Fruit fly (Drosophila melanogaster): ENCODE results near the gene CG12531.

Gene CG12531

dm6 chrX:19748565-19748964, 29.8 kb downstream of the CG12531 start (continued):
- no peak for TF ChIP-seq CG9437 (GFP tag; optimal IDR thresholded peaks at IDR 0.05)
- TF ChIP-seq CG12236 (GFP tag; optimal IDR thresholded peaks at IDR 0.05) = no peak
- peak; percentile 19 for TF ChIP-seq lilli (GFP tag; optimal IDR thresholded peaks at IDR 0.05)
- TF ChIP-seq Med (GFP tag) = peak; percentile 83
- TF ChIP-seq CG9876 (GFP tag; optimal IDR thresholded peaks at IDR 0.05) = no peak
- peak; percentile 26 for TF ChIP-seq lab (GFP tag; optimal IDR thresholded peaks at IDR 0.05)
- TF ChIP-seq Rx (GFP tag; IDR thresholded peaks at IDR 0.05) = no peak
- 0 out of 2 replicates have a peak, but pooled peaks have one; percentile 41 for TF ChIP-seq bbx (GFP tag; IDR thresholded peaks at IDR 0.05; ENCODE audit: partially characterized antibody)
- no peak for TF ChIP-seq Nf-YB (GFP tag; optimal IDR thresholded peaks at IDR 0.05)
- no peak for TF ChIP-seq gce (GFP tag; IDR thresholded peaks at IDR 0.05)
- TF ChIP-seq sisA (GFP tag; IDR thresholded peaks at IDR 0.05) = no peak
- no peak for TF ChIP-seq nom (GFP tag; optimal IDR thresholded peaks at IDR 0.05)
- peak; percentile 29 for TF ChIP-seq gfzf (GFP tag; optimal IDR thresholded peaks at IDR 0.05)
- no peak for TF ChIP-seq CG7987 (GFP tag; optimal IDR thresholded peaks at IDR 0.05)
- TF ChIP-seq Oli (tag; optimal IDR thresholded peaks at IDR 0.05) = no peak
- no peak for TF ChIP-seq CG13424 (tag; optimal IDR thresholded peaks at IDR 0.05)
- TF ChIP-seq Hr51 (GFP tag; optimal IDR thresholded peaks at IDR 0.05) = no peak
- TF ChIP-seq maf-S (GFP tag; optimal IDR thresholded peaks at IDR 0.05) = no peak
- no peak for TF ChIP-seq Sox100B (GFP tag; optimal IDR thresholded peaks at IDR 0.05)
- TF ChIP-seq CG42726 (GFP tag; IDR thresholded peaks at IDR 0.05; ENCODE audit: partially characterized antibody) = no peak
- no peak for TF ChIP-seq CG2678 (tag; optimal IDR thresholded peaks at IDR 0.05)
- TF ChIP-seq CG13624 (GFP tag; optimal IDR thresholded peaks at IDR 0.05) = peak; percentile 11
- no peak for TF ChIP-seq CG10209 (GFP tag; optimal IDR thresholded peaks at IDR 0.05)
- TF ChIP-seq aop (GFP tag; IDR thresholded peaks at IDR 0.05) = no peak
- TF ChIP-seq Drgx (GFP tag; IDR thresholded peaks at IDR 0.05) = no peak
- no peak for TF ChIP-seq CG17328 (GFP tag; IDR thresholded peaks at IDR 0.05)
- no peak for TF ChIP-seq caup (GFP tag; optimal IDR thresholded peaks at IDR 0.05; ENCODE audit: severe bottlenecking)
- TF ChIP-seq CG2199 (GFP tag; IDR thresholded peaks at IDR 0.05) = no peak
- TF ChIP-seq crol (GFP tag; IDR thresholded peaks at IDR 0.05) = no peak
- peak; percentile 79 for TF ChIP-seq hkb (optimal IDR thresholded peaks at IDR 0.05)
- TF ChIP-seq hkb (GFP tag; IDR thresholded peaks at IDR 0.05) = no peak
- TF ChIP-seq Hmr (GFP tag; optimal IDR thresholded peaks at IDR 0.05) = peak; percentile 16
- peak; percentile 53 for TF ChIP-seq CG14710 (tag; optimal IDR thresholded peaks at IDR 0.05)
- TF ChIP-seq CG9609 (GFP tag; optimal IDR thresholded peaks at IDR 0.05) = no peak
- TF ChIP-seq pum (GFP tag; optimal IDR thresholded peaks at IDR 0.05) = no peak
- TF ChIP-seq dan (GFP tag; IDR thresholded peaks at IDR 0.05) = no peak
- TF ChIP-seq CG4820 (GFP tag; optimal IDR thresholded peaks at IDR 0.05) = no peak
- no peak for TF ChIP-seq HHEX (GFP tag; optimal IDR thresholded peaks at IDR 0.05)
- no peak for TF ChIP-seq CG4424 (GFP tag; optimal IDR thresholded peaks at IDR 0.05)
- no peak for TF ChIP-seq CG10959 (GFP tag; IDR thresholded peaks at IDR 0.05)
- TF ChIP-seq jing (GFP tag; optimal IDR thresholded peaks at IDR 0.05) = no peak
- TF ChIP-seq tin (GFP tag; optimal IDR thresholded peaks at IDR 0.05) = no peak
- TF ChIP-seq schlank (tag; optimal IDR thresholded peaks at IDR 0.05) = no peak
- peak; percentile 12 for TF ChIP-seq NC2β (GFP tag; optimal IDR thresholded peaks at IDR 0.05)
- TF ChIP-seq Opbp (GFP tag; IDR thresholded peaks at IDR 0.05; ENCODE audit: partially characterized antibody) = peak; percentile 50; the same call in 2 of the 3 replicates
- TF ChIP-seq CG6272 (GFP tag; IDR thresholded peaks at IDR 0.05) = no peak
- TF ChIP-seq vnd (GFP tag; IDR thresholded peaks at IDR 0.05; ENCODE audit: partially characterized antibody) = 0 out of 3 replicates have a peak, but pooled peaks have one; percentile 17
- no peak for TF ChIP-seq Spps (tag; optimal IDR thresholded peaks at IDR 0.05)
- TF ChIP-seq ems (GFP tag; optimal IDR thresholded peaks at IDR 0.05) = peak; percentile 17
- TF ChIP-seq knrl (GFP tag; IDR thresholded peaks at IDR 0.05; ENCODE audit: partially characterized antibody) = peak; percentile 50
- TF ChIP-seq Meics (GFP tag; optimal IDR thresholded peaks at IDR 0.05) = no peak
